Fruit fly (Drosophila melanogaster): ENCODE data around the gene RpL34a.

DNA sequence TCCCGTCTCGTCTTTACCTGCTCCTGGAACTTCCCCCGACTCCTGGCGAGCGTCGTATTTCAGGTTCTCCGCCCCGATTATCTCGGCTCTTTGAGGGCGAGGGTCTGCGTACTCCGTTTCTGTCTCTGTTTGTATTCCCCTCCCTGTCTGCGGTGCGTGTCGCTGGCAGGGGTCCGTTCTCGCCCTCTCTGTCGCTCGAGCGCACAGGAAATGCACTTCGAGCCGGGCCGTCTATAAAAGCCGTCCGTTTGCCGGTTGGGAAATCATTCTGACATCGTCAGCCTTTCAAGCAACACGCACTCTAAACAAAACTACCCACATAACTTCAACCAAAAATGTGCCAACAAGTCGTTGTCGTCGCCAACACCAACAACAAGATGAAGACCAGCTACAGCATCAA lies 48.4 kb downstream of the RpL34a start:
- TF ChIP-seq D19A (tag; optimal IDR thresholded peaks at IDR 0.05) (no peak), CG7987 (GFP tag; optimal IDR thresholded peaks at IDR 0.05) (no peak), psq (GFP tag; optimal IDR thresholded peaks at IDR 0.05) (no peak)
